Fruit fly (Drosophila melanogaster): ENCODE measurements around the gene CG4911.

The CG4911 gene

DNA sequence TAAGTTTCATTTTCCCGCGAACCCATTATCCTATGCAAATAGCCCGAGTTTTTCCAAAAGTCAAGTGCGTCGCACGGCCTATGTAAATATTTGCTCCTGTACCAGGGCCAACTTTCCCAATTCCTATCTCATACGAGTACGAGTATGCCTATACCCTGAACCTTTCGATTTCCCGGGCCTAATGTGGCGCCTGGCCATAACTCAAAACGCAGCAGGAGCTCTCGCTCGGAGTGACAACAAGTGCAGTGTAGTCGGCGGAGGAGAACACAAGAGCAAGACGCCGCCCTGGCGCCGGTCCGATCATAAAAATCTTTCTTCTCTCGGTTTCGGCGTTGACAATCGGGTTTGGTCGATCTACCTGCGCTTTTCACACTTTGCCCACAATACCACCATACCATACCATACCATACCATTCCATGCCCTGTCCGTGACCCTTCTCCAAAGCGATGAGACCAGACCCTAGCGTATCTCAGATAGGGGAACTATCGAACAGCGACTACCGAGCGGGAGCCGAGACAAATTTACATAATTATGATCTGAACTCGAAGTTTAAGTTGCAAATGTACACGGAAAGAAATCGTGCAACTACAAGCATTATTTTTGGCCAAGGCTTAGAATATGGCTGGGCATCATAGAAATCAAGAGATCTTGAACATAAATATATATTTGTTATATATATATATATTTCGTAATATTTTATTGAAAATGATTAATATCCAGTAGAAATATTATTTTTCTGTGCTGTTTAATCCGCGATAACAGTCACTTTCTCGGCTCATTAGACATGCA lies 30.1 kb downstream of the CG4911 start (continued):
- peak; percentile 80 for TF ChIP-seq dmrt11E (tag; optimal IDR thresholded peaks at IDR 0.05)
- TF ChIP-seq bbx (GFP tag; IDR thresholded peaks at IDR 0.05; ENCODE audit: partially characterized antibody), result no peak
- peak; percentile 34; the same call in 1 of the 2 replicates for TF ChIP-seq sisA (GFP tag; IDR thresholded peaks at IDR 0.05)
- TF ChIP-seq Oaz (GFP tag; IDR thresholded peaks at IDR 0.05), result no peak
- no peak for TF ChIP-seq CG13123 (GFP tag; optimal IDR thresholded peaks at IDR 0.05)
- no peak for TF ChIP-seq CrebB (tag; optimal IDR thresholded peaks at IDR 0.05)
- no peak for TF ChIP-seq Lim3 (GFP tag; IDR thresholded peaks at IDR 0.05)
- no peak for TF ChIP-seq slou (GFP tag; optimal IDR thresholded peaks at IDR 0.05)
- no peak for TF ChIP-seq her (GFP tag; optimal IDR thresholded peaks at IDR 0.05)
- TF ChIP-seq ase (GFP tag; IDR thresholded peaks at IDR 0.05), result no peak; the same call in 2 of the 3 replicates
- no peak for TF ChIP-seq pnt (GFP tag; optimal IDR thresholded peaks at IDR 0.05)
- TF ChIP-seq fd64A (GFP tag; optimal IDR thresholded peaks at IDR 0.05), result peak; percentile 25
- no peak for TF ChIP-seq inv (GFP tag; IDR thresholded peaks at IDR 0.05; ENCODE audit: partially characterized antibody)
- TF ChIP-seq Mad (GFP tag; optimal IDR thresholded peaks at IDR 0.05), result no peak
- no peak for TF ChIP-seq hbn (GFP tag; IDR thresholded peaks at IDR 0.05; ENCODE audit: partially characterized antibody)
- no peak for TF ChIP-seq dimm (GFP tag; IDR thresholded peaks at IDR 0.05)
- TF ChIP-seq CG4707 (GFP tag; optimal IDR thresholded peaks at IDR 0.05), result no peak
- TF ChIP-seq CG10147 (GFP tag; optimal IDR thresholded peaks at IDR 0.05), result no peak
- no peak for TF ChIP-seq CG34224 (GFP tag; IDR thresholded peaks at IDR 0.05; ENCODE audit: partially characterized antibody)
- TF ChIP-seq Atf-2 (GFP tag; optimal IDR thresholded peaks at IDR 0.05), result no peak
- peak; percentile 31 for TF ChIP-seq CG8924 (tag; optimal IDR thresholded peaks at IDR 0.05)
- peak; percentile 75 for TF ChIP-seq CG18262 (tag; optimal IDR thresholded peaks at IDR 0.05)
- no peak for TF ChIP-seq CG12744 (GFP tag; optimal IDR thresholded peaks at IDR 0.05)
- no peak for TF ChIP-seq CG8290 (GFP tag; optimal IDR thresholded peaks at IDR 0.05)
- TF ChIP-seq CG8290 (tag; optimal IDR thresholded peaks at IDR 0.05), result no peak
- no peak for TF ChIP-seq prd (optimal IDR thresholded peaks at IDR 0.05)
- peak; percentile 37; the same call in 2 of the 3 replicates for TF ChIP-seq prd (GFP tag; IDR thresholded peaks at IDR 0.05)
- TF ChIP-seq Ptx1 (GFP tag; IDR thresholded peaks at IDR 0.05), result peak; percentile 42; the same call in 1 of the 2 replicates
- TF ChIP-seq CG15479 (GFP tag; optimal IDR thresholded peaks at IDR 0.05), result peak; percentile 52
- TF ChIP-seq CG12104 (GFP tag; optimal IDR thresholded peaks at IDR 0.05), result no peak
- TF ChIP-seq CG7556 (GFP tag; optimal IDR thresholded peaks at IDR 0.05), result peak; percentile 39
- no peak for TF ChIP-seq ftz-f1 (GFP tag; optimal IDR thresholded peaks at IDR 0.05)
- peak; percentile 52; the same call in 1 of the 2 replicates for TF ChIP-seq CG10959 (GFP tag; IDR thresholded peaks at IDR 0.05)
- peak; percentile 52 for TF ChIP-seq odd (GFP tag; optimal IDR thresholded peaks at IDR 0.05)
- TF ChIP-seq nerfin-1 (tag; optimal IDR thresholded peaks at IDR 0.05), result peak; percentile 32
- no peak for TF ChIP-seq CG11560 (tag; IDR thresholded peaks at IDR 0.05)
- TF ChIP-seq pb (GFP tag; optimal IDR thresholded peaks at IDR 0.05), result no peak
- no peak for TF ChIP-seq Dref (GFP tag; IDR thresholded peaks at IDR 0.05)
- TF ChIP-seq kay (GFP tag; optimal IDR thresholded peaks at IDR 0.05), result no peak
- no peak for TF ChIP-seq CG8478 (optimal IDR thresholded peaks at IDR 0.05)
- no peak for TF ChIP-seq knrl (GFP tag; IDR thresholded peaks at IDR 0.05; ENCODE audit: partially characterized antibody)
- no peak for TF ChIP-seq BtbVII (GFP tag; optimal IDR thresholded peaks at IDR 0.05)
- TF ChIP-seq CG17829 (tag; optimal IDR thresholded peaks at IDR 0.05), result peak; percentile 67
- TF ChIP-seq pho (GFP tag; optimal IDR thresholded peaks at IDR 0.05), result no peak
- no peak for TF ChIP-seq MBD-R2 (GFP tag; IDR thresholded peaks at IDR 0.05)
- peak; percentile 29 for TF ChIP-seq az2 (GFP tag; optimal IDR thresholded peaks at IDR 0.05)
- TF ChIP-seq CHES-1-like (GFP tag; optimal IDR thresholded peaks at IDR 0.05), result no peak
- no peak for TF ChIP-seq HmgD (GFP tag; optimal IDR thresholded peaks at IDR 0.05)
- 0 out of 2 replicates have a peak, but pooled peaks have one; percentile 13 for TF ChIP-seq onecut (GFP tag; IDR thresholded peaks at IDR 0.05)
- peak; percentile 62 for TF ChIP-seq Med (GFP tag)
- TF ChIP-seq CG8388 (GFP tag; optimal IDR thresholded peaks at IDR 0.05), result peak; percentile 51
